Worm (Caenorhabditis elegans) whole organism, mixed stage, embryonic: ENCODE measurements around the gene H13N06.2.

ENCODE experiments used
- M03D4.4 ChIP-seq: sonication (generic microtip); optimal IDR thresholded peaks from 2 replicates; lab custom pipeline; 2017; ENCODE audit warnings: mild to moderate bottlenecking, missing genetic modification characterization, missing compliant biosample characterization
- bed-3 ChIP-seq: fragments of 200-800 bp; sonication (Bioruptor generic); optimal IDR thresholded peaks from 3 replicates; lab custom pipeline; 2018; ENCODE audit warnings: mild to moderate bottlenecking, missing genetic modification characterization, moderate library complexity, missing compliant biosample characterization
- blmp-1 ChIP-seq: fragments of 150-350 bp; optimal IDR thresholded peaks from 2 replicates; lab custom pipeline; 2014; ENCODE audit warnings: missing biosample characterization, missing genetic modification characterization
- ceh-39 ChIP-seq: fragments of 150-350 bp; optimal IDR thresholded peaks from 2 replicates; lab custom pipeline; 2014; ENCODE audit warnings: missing biosample characterization, missing genetic modification characterization
- ceh-43 ChIP-seq: fragments of 200-800 bp; sonication (Bioruptor generic); optimal IDR thresholded peaks from 2 replicates; lab custom pipeline; 2018; ENCODE audit warnings: mild to moderate bottlenecking, missing genetic modification characterization, moderate library complexity, missing compliant biosample characterization
- ceh-83 ChIP-seq: fragments of 200-800 bp; sonication (Bioruptor generic); optimal IDR thresholded peaks from 2 replicates; lab custom pipeline; 2018; ENCODE audit warnings: mild to moderate bottlenecking, missing genetic modification characterization, missing compliant biosample characterization
- cnd-1 ChIP-seq: fragments of 200-800 bp; sonication (Bioruptor generic); optimal IDR thresholded peaks from 2 replicates; lab custom pipeline; 2018; ENCODE audit warnings: mild to moderate bottlenecking, missing genetic modification characterization, missing compliant biosample characterization
- drap-1 ChIP-seq: fragments of 200-800 bp; sonication (Bioruptor generic); optimal IDR thresholded peaks from 3 replicates; lab custom pipeline; 2018; ENCODE audit warnings: mild to moderate bottlenecking, missing genetic modification characterization, missing compliant biosample characterization
- elt-3 ChIP-seq: fragments of 150-350 bp; optimal IDR thresholded peaks from 2 replicates; lab custom pipeline; 2014; ENCODE audit warnings: missing biosample characterization, missing genetic modification characterization
- flh-1 ChIP-seq: fragments of 200-800 bp; sonication (Bioruptor generic); optimal IDR thresholded peaks from 2 replicates; lab custom pipeline; 2018; ENCODE audit warnings: mild to moderate bottlenecking, missing genetic modification characterization, moderate library complexity, missing compliant biosample characterization
- ham-2 ChIP-seq: fragments of 200-800 bp; sonication (Bioruptor generic); optimal IDR thresholded peaks from 2 replicates; lab custom pipeline; 2018; ENCODE audit warnings: mild to moderate bottlenecking, missing genetic modification characterization, missing compliant biosample characterization
- hlh-1 ChIP-seq: fragments of 150-350 bp; optimal IDR thresholded peaks from 2 replicates; lab custom pipeline; 2014; ENCODE audit warnings: missing biosample characterization, missing genetic modification reagents, missing genetic modification characterization
- lin-13 ChIP-seq: fragments of 150-350 bp; optimal IDR thresholded peaks from 2 replicates; lab custom pipeline; 2014; ENCODE audit warnings: missing biosample characterization, missing genetic modification characterization
- lin-32 ChIP-seq: fragments of 200-800 bp; sonication (Bioruptor generic); optimal IDR thresholded peaks from 2 replicates; lab custom pipeline; 2018; ENCODE audit warnings: mild to moderate bottlenecking, missing genetic modification characterization, missing compliant biosample characterization
- lsy-2 ChIP-seq: fragments of 150-350 bp; optimal IDR thresholded peaks from 2 replicates; lab custom pipeline; 2014; ENCODE audit warnings: missing biosample characterization, missing genetic modification characterization
- mab-5 ChIP-seq: fragments of 150-350 bp; optimal IDR thresholded peaks from 2 replicates; lab custom pipeline; 2014; ENCODE audit warnings: missing biosample characterization, missing genetic modification characterization
- mep-1 ChIP-seq: fragments of 150-350 bp; optimal IDR thresholded peaks from 2 replicates; lab custom pipeline; 2017; ENCODE audit warnings: missing biosample characterization, missing genetic modification reagents, missing genetic modification characterization, inconsistent platforms
- mls-2 ChIP-seq: sonication (generic microtip); optimal IDR thresholded peaks from 2 replicates; lab custom pipeline; 2016; ENCODE audit warnings: mild to moderate bottlenecking, missing genetic modification characterization, moderate library complexity, missing compliant biosample characterization
- nhr-12 ChIP-seq: fragments of 150-350 bp; optimal IDR thresholded peaks from 2 replicates; lab custom pipeline; 2014; ENCODE audit warnings: missing biosample characterization, missing genetic modification characterization
- nhr-2 ChIP-seq: fragments of 150-350 bp; optimal IDR thresholded peaks from 2 replicates; lab custom pipeline; 2014; ENCODE audit warnings: missing biosample characterization, missing genetic modification characterization
- nhr-28 ChIP-seq: fragments of 150-350 bp; optimal IDR thresholded peaks from 2 replicates; lab custom pipeline; 2014; ENCODE audit warnings: missing biosample characterization, missing genetic modification characterization
- nhr-76 ChIP-seq: sonication (generic microtip); optimal IDR thresholded peaks from 2 replicates; lab custom pipeline; 2017; ENCODE audit warnings: missing biosample characterization, missing genetic modification characterization
- pha-4 ChIP-seq: fragments of 150-350 bp; optimal IDR thresholded peaks from 2 replicates; lab custom pipeline; 2018; ENCODE audit warnings: missing biosample characterization, missing genetic modification reagents, missing genetic modification characterization
- sem-2 ChIP-seq: fragments of 200-800 bp; sonication (Bioruptor generic); optimal IDR thresholded peaks from 2 replicates; lab custom pipeline; 2018; ENCODE audit warnings: mild to moderate bottlenecking, missing genetic modification characterization, missing compliant biosample characterization
- snpc-4 ChIP-seq: fragments of 150-350 bp; optimal IDR thresholded peaks from 2 replicates; lab custom pipeline; 2014; ENCODE audit warnings: missing biosample characterization, missing genetic modification characterization
- sptf-1 ChIP-seq: sonication (generic microtip); optimal IDR thresholded peaks from 2 replicates; lab custom pipeline; 2017; ENCODE audit warnings: mild to moderate bottlenecking, missing genetic modification characterization, moderate library complexity, missing compliant biosample characterization
- tbx-8 ChIP-seq: fragments of 200-800 bp; sonication (Bioruptor generic); optimal IDR thresholded peaks from 2 replicates; lab custom pipeline; 2018; ENCODE audit warnings: mild to moderate bottlenecking, missing genetic modification characterization, moderate library complexity, missing compliant biosample characterization
- unc-120 ChIP-seq: sonication (generic microtip); optimal IDR thresholded peaks from 2 replicates; lab custom pipeline; 2017; ENCODE audit warnings: missing genetic modification characterization, missing compliant biosample characterization; ENCODE audit not compliant: poor library complexity, severe bottlenecking
- unc-39 ChIP-seq: fragments of 150-350 bp; optimal IDR thresholded peaks from 2 replicates; lab custom pipeline; 2014; ENCODE audit warnings: missing biosample characterization, missing genetic modification characterization
- unc-62 ChIP-seq: fragments of 150-350 bp; optimal IDR thresholded peaks from 2 replicates; lab custom pipeline; 2014; ENCODE audit warnings: missing biosample characterization, missing genetic modification reagents, missing genetic modification characterization
- zip-8 ChIP-seq: fragments of 150-350 bp; optimal IDR thresholded peaks from 2 replicates; lab custom pipeline; 2014; ENCODE audit warnings: missing biosample characterization, missing genetic modification characterization
- ztf-11 ChIP-seq: fragments of 150-350 bp; optimal IDR thresholded peaks from 2 replicates; lab custom pipeline; 2014; ENCODE audit warnings: missing biosample characterization, missing genetic modification characterization

Gene H13N06.2

DNA sequence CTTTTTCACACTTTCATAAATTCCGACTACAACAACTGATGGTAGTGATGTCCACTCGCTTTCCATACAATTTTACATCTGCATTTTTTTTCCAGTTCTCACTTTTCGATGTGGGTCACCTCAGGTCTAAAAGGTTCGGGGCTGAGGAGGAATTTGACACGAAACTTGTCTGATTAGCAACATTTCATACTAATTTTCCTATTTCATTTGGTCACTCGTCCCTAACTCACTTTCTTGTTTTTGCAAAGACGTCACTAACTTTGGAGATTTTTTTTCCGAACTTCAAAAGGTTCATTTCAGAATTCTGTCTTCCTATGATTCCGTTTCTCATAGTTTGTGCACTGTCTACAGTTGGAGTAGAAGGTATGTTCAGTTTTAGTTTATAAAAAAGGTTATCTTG is at the start of gene H13N06.2:
Gene H13N06.2 (plus strand): TSS at position 301 of the 400 bp plus-strand sequence.
- TF ChIP-seq mep-1 (tag; lab: Kevin White, UChicago) (no peak), elt-3 (no peak), nhr-2 (tag; lab: Kevin White, UChicago) (no peak), nhr-12 (tag; lab: Kevin White, UChicago) (no peak), snpc-4 (tag; lab: Kevin White, UChicago) (no peak), lin-13 (no peak), mls-2 (no peak), M03D4.4 (tag; lab: Kevin White, UChicago) (no peak), sptf-1 (no peak), unc-39 (tag; lab: Kevin White, UChicago) (no peak), blmp-1 (tag; lab: Kevin White, UChicago) (no peak), ceh-39 (tag; lab: Kevin White, UChicago) (no peak), ceh-43 (no peak), bed-3 (GFP tag; lab: Kevin White, UChicago) (no peak), lsy-2 (tag; lab: Kevin White, UChicago) (no peak), tbx-8 (GFP tag; lab: Kevin White, UChicago) (no peak), lin-32 (GFP tag; lab: Kevin White, UChicago) (no peak), mab-5 (no peak), nhr-76 (no peak), ztf-11 (tag; lab: Kevin White, UChicago) (no peak)

- TF ChIP-seq nhr-28 (tag; lab: Kevin White, UChicago) (no peak), lin-32 (GFP tag; lab: Kevin White, UChicago) (no peak), nhr-2 (tag; lab: Kevin White, UChicago) (no peak), hlh-1 (tag; lab: Kevin White, UChicago) (no peak), unc-120 (no peak), unc-62 (GFP tag; lab: Kevin White, UChicago) (no peak), mab-5 (no peak), ceh-83 (GFP tag; lab: Kevin White, UChicago) (no peak), lin-13 (no peak), elt-3 (no peak), drap-1 (GFP tag; lab: Kevin White, UChicago) (no peak), mep-1 (tag; lab: Kevin White, UChicago) (no peak)
These were observed 49.1 kb upstream of the H13N06.2 start for ce11 chrX:15438768-15439167.

- TF ChIP-seq unc-62 (GFP tag; lab: Kevin White, UChicago): no peak
- TF ChIP-seq elt-3: peak; percentile 35
- TF ChIP-seq, all 35 proteins: peak for 1
These were observed 46.9 kb upstream of the H13N06.2 start, which contains the start of gene mocs-1 for ce11 chrX:15440744-15441685. Gene mocs-1, minus strand, starts transcription at chrX:15440794.

ce11 chrX:15441686-15442067 is 46.2 kb upstream of the H13N06.2 start, which contains the start of gene nkat-3:
Gene nkat-3, plus strand, starts transcription at chrX:15441731.
- TF ChIP-seq bed-3 (GFP tag; lab: Kevin White, UChicago) (no peak), ham-2 (no peak), elt-3 (no peak), nhr-12 (tag; lab: Kevin White, UChicago) (no peak), lsy-2 (tag; lab: Kevin White, UChicago) (no peak), pha-4 (tag; lab: Kevin White, UChicago) (no peak), sem-2 (GFP tag; lab: Kevin White, UChicago) (no peak), zip-8 (tag; lab: Kevin White, UChicago) (no peak), hlh-1 (tag; lab: Kevin White, UChicago) (no peak), nhr-2 (tag; lab: Kevin White, UChicago) (no peak), unc-39 (tag; lab: Kevin White, UChicago) (no peak), flh-1 (no peak), ztf-11 (tag; lab: Kevin White, UChicago) (no peak), cnd-1 (no peak), tbx-8 (GFP tag; lab: Kevin White, UChicago) (no peak), ceh-43 (no peak), unc-120 (no peak)
